Fruit fly (Drosophila melanogaster): Measurements from ENCODE around the gene m-cup.
A peak's percentile ranks its signal among the peaks of the same experiment; 100 is the strongest.

m-cup gene

DNA sequence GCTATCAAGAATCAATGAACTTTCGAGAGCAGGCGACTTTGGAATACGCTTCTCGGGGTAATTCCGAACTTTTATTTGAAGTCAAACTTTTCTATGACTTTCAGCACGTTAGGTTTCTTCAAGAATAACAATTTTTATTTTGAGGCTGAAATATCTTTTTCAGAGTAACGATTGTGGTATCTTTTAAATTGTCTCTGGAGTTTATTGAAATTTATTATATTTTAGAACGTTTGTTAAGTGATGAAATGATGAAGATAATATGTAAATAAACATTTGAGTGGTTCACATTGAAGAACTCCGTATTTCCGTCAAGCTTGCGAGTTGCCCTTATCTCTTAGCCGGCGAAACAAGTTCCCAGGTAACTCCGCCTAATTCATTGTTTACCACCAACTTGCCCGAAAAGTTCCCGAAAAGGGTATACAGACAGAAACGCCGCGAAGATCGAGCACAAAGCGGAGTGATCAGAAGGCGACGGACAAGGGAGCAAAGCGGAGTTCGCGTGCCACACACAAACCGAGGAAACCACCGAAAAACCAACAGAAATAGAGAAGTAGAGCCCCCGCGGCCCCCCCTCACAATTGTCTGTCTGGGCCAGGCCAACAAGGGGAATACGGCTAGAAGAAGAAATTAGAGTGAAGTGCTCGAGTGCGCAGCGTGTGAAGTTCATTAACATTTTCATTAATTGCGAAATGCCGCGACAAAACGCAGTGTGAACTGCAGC is 31.4 kb downstream of the m-cup start:
- no peak for TF ChIP-seq tj (GFP tag; optimal IDR thresholded peaks at IDR 0.05)
- no peak for TF ChIP-seq CG7101 (tag; optimal IDR thresholded peaks at IDR 0.05)
- TF ChIP-seq Crg-1 (GFP tag; optimal IDR thresholded peaks at IDR 0.05): no peak
- TF ChIP-seq CG7045 (GFP tag; optimal IDR thresholded peaks at IDR 0.05): no peak
- TF ChIP-seq pad (GFP tag; optimal IDR thresholded peaks at IDR 0.05): no peak
- no peak for TF ChIP-seq CG1620 (GFP tag; optimal IDR thresholded peaks at IDR 0.05)
- TF ChIP-seq ovo (GFP tag; optimal IDR thresholded peaks at IDR 0.05): no peak
- TF ChIP-seq Clk (GFP tag; optimal IDR thresholded peaks at IDR 0.05): no peak
- no peak for TF ChIP-seq cic (GFP tag; optimal IDR thresholded peaks at IDR 0.05)
- TF ChIP-seq kay (GFP tag; ENCODE audit: borderline replicate concordance): no peak

- no peak for TF ChIP-seq tj (GFP tag; optimal IDR thresholded peaks at IDR 0.05)
- peak; percentile 90 for TF ChIP-seq kay (GFP tag; ENCODE audit: borderline replicate concordance)
- TF ChIP-seq bab1 (GFP tag; optimal IDR thresholded peaks at IDR 0.05): no peak
- TF ChIP-seq CG12768 (GFP tag; optimal IDR thresholded peaks at IDR 0.05): peak; percentile 30
- TF ChIP-seq CG5204 (GFP tag; optimal IDR thresholded peaks at IDR 0.05): no peak
- TF ChIP-seq toe (GFP tag; optimal IDR thresholded peaks at IDR 0.05): no peak
- no peak for TF ChIP-seq cic (GFP tag; optimal IDR thresholded peaks at IDR 0.05)
- TF ChIP-seq CG14711 (tag; optimal IDR thresholded peaks at IDR 0.05): peak; percentile 43
- TF ChIP-seq CG33017 (tag; optimal IDR thresholded peaks at IDR 0.05): no peak
- TF ChIP-seq Crg-1 (GFP tag; optimal IDR thresholded peaks at IDR 0.05): no peak
- no peak for TF ChIP-seq ovo (GFP tag; optimal IDR thresholded peaks at IDR 0.05)
- TF ChIP-seq CG11617 (GFP tag; optimal IDR thresholded peaks at IDR 0.05): no peak
- no peak for TF ChIP-seq cnc (optimal IDR thresholded peaks at IDR 0.05)
- no peak for TF ChIP-seq pad (GFP tag; optimal IDR thresholded peaks at IDR 0.05)
- no peak for TF ChIP-seq Mnt (GFP tag; optimal IDR thresholded peaks at IDR 0.05)
- no peak for TF ChIP-seq Hr96 (GFP tag; optimal IDR thresholded peaks at IDR 0.05)
- TF ChIP-seq CG1620 (GFP tag; optimal IDR thresholded peaks at IDR 0.05): no peak
- TF ChIP-seq Clk (GFP tag; optimal IDR thresholded peaks at IDR 0.05): no peak
- peak; percentile 19 for TF ChIP-seq CG7101 (tag; optimal IDR thresholded peaks at IDR 0.05)
- no peak for TF ChIP-seq CG7045 (GFP tag; optimal IDR thresholded peaks at IDR 0.05)
Measured at dm6 chr3R:17116231-17116630, 33.0 kb downstream of the m-cup start.

DNA sequence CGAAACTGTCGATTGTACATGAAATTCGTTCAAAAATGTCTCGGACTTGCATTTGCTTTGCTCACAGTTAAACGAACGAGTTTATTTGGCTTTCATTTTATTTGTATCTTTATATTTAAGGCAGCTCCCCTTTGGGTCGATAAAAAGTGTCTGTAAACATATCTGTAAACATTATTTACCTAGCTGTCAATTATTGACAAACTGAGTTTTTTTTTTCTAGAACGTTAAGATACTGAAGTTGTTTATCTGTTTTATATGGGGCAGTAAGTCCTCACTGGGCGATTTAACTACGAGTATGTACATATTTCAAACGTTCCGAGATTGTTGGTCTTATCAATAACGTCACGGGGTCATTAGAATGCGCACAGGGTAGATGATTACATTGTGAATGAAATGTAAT is 33.5 kb downstream of the m-cup start:
- TF ChIP-seq ovo (GFP tag; optimal IDR thresholded peaks at IDR 0.05): peak; percentile 58
- no peak for TF ChIP-seq Hr96 (GFP tag; optimal IDR thresholded peaks at IDR 0.05)
- TF ChIP-seq cic (GFP tag; optimal IDR thresholded peaks at IDR 0.05): peak; percentile 53
- no peak for TF ChIP-seq CG12768 (GFP tag; optimal IDR thresholded peaks at IDR 0.05)
- peak; percentile 68 for TF ChIP-seq Crg-1 (GFP tag; optimal IDR thresholded peaks at IDR 0.05)
- TF ChIP-seq pad (GFP tag; optimal IDR thresholded peaks at IDR 0.05): no peak
- no peak for TF ChIP-seq kay (GFP tag; ENCODE audit: borderline replicate concordance)
- no peak for TF ChIP-seq cnc (optimal IDR thresholded peaks at IDR 0.05)
- no peak for TF ChIP-seq bab1 (GFP tag; optimal IDR thresholded peaks at IDR 0.05)
- TF ChIP-seq CG7101 (tag; optimal IDR thresholded peaks at IDR 0.05): peak; percentile 38
- TF ChIP-seq toe (GFP tag; optimal IDR thresholded peaks at IDR 0.05): no peak
- TF ChIP-seq Clk (GFP tag; optimal IDR thresholded peaks at IDR 0.05): no peak
- peak; percentile 47 for TF ChIP-seq CG33017 (tag; optimal IDR thresholded peaks at IDR 0.05)
- no peak for TF ChIP-seq CG5204 (GFP tag; optimal IDR thresholded peaks at IDR 0.05)
- TF ChIP-seq CG14711 (tag; optimal IDR thresholded peaks at IDR 0.05): no peak
- no peak for TF ChIP-seq Mnt (GFP tag; optimal IDR thresholded peaks at IDR 0.05)
- peak; percentile 8 for TF ChIP-seq CG7045 (GFP tag; optimal IDR thresholded peaks at IDR 0.05)
- TF ChIP-seq CG1620 (GFP tag; optimal IDR thresholded peaks at IDR 0.05): no peak
- TF ChIP-seq tj (GFP tag; optimal IDR thresholded peaks at IDR 0.05): peak; percentile 88
- peak; percentile 17 for TF ChIP-seq CG11617 (GFP tag; optimal IDR thresholded peaks at IDR 0.05)

DNA sequence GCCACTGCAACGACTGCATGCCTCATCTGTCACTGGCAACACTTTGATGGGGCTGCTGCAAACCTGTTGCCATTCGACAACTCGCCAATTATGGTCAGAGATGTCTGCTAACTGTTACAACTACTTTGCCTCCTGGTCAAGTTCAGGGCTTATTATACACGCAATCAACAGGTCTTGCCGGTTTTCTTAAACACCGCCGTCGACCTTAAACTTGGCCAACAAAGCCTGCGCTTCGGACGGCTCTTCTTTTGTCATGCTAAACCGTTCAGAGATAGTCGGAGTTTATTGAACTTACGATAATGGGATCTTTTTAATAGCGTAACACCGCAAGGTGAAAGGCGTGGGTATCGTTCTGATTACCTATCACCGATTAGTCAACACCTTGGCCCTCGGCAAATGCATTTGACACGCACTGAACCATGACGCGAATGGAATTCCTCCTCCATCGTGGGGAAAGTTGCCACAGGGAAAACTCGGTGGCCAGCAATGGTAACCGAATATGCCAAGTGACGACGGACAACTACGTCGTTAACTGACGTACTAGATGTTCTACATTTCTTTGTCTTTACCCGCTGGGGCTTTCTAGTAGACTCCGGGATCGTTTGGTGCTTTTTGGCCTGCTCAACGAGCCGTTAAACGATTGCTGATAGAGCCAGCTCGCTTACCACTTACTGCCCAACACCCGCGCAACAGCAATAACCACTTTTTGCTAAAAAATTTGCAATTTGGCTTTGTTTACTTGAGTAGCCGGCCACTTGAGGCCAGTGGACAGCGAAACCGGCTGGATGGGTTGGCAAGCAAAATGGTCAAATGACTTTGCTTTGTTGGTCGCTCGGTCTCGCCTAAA is 38.1 kb downstream of the m-cup start:
- TF ChIP-seq kay (GFP tag; ENCODE audit: borderline replicate concordance) (no peak), CG5204 (GFP tag; optimal IDR thresholded peaks at IDR 0.05) (no peak), CG7101 (tag; optimal IDR thresholded peaks at IDR 0.05) (no peak), tj (GFP tag; optimal IDR thresholded peaks at IDR 0.05) (no peak), Mnt (GFP tag; optimal IDR thresholded peaks at IDR 0.05) (no peak), Clk (GFP tag; optimal IDR thresholded peaks at IDR 0.05) (no peak), Hr96 (GFP tag; optimal IDR thresholded peaks at IDR 0.05) (no peak), CG11617 (GFP tag; optimal IDR thresholded peaks at IDR 0.05) (no peak), CG1620 (GFP tag; optimal IDR thresholded peaks at IDR 0.05) (no peak), ovo (GFP tag; optimal IDR thresholded peaks at IDR 0.05) (no peak), Crg-1 (GFP tag; optimal IDR thresholded peaks at IDR 0.05) (no peak), cnc (optimal IDR thresholded peaks at IDR 0.05) (no peak), CG33017 (tag; optimal IDR thresholded peaks at IDR 0.05) (no peak), CG7045 (GFP tag; optimal IDR thresholded peaks at IDR 0.05) (no peak), toe (GFP tag; optimal IDR thresholded peaks at IDR 0.05) (no peak), pad (GFP tag; optimal IDR thresholded peaks at IDR 0.05) (no peak), bab1 (GFP tag; optimal IDR thresholded peaks at IDR 0.05) (no peak), CG12768 (GFP tag; optimal IDR thresholded peaks at IDR 0.05) (no peak), CG14711 (tag; optimal IDR thresholded peaks at IDR 0.05) (no peak), cic (GFP tag; optimal IDR thresholded peaks at IDR 0.05) (no peak)

DNA sequence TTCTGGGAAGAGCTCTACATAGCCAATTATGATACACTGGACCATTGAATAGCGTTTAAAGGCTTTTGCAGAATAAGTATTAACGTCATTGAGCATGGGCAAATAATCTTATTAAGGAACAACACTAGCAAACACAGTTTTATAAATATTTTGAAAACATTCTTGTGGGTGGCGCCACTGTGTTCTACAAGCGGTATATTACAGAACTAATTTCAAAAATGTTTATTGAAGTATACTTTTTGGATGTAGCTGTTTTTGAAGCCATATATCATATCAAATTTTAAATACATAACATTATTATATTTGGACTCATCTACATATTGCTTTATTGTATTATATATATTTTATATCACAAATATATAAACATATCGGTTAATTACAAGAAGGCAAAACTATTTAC is 40.3 kb downstream of the m-cup start:
- TF ChIP-seq CG7045 (GFP tag; optimal IDR thresholded peaks at IDR 0.05) (no peak), Clk (GFP tag; optimal IDR thresholded peaks at IDR 0.05) (no peak), kay (GFP tag; ENCODE audit: borderline replicate concordance) (no peak), cnc (optimal IDR thresholded peaks at IDR 0.05) (no peak), Mnt (GFP tag; optimal IDR thresholded peaks at IDR 0.05) (no peak), bab1 (GFP tag; optimal IDR thresholded peaks at IDR 0.05) (no peak), CG14711 (tag; optimal IDR thresholded peaks at IDR 0.05) (no peak), pad (GFP tag; optimal IDR thresholded peaks at IDR 0.05) (no peak), toe (GFP tag; optimal IDR thresholded peaks at IDR 0.05) (no peak), CG12768 (GFP tag; optimal IDR thresholded peaks at IDR 0.05) (no peak), Hr96 (GFP tag; optimal IDR thresholded peaks at IDR 0.05) (no peak), CG33017 (tag; optimal IDR thresholded peaks at IDR 0.05) (no peak), CG1620 (GFP tag; optimal IDR thresholded peaks at IDR 0.05) (no peak), CG5204 (GFP tag; optimal IDR thresholded peaks at IDR 0.05) (no peak), ovo (GFP tag; optimal IDR thresholded peaks at IDR 0.05) (no peak), Crg-1 (GFP tag; optimal IDR thresholded peaks at IDR 0.05) (no peak)

Measured in whole organism, adult.